Fruit fly (Drosophila melanogaster) whole organism, embryonic: ENCODE data around the gene Caper.

Source experiments
- Adf1 ChIP-seq: fragments of 200-800 bp; sonication (Bioruptor generic); IDR thresholded peaks from 2 replicates; pipeline ENCODE4 v1.3.6; 2022; ENCODE audit warnings: missing biosample characterization, missing genetic modification characterization
- Atf6 ChIP-seq: fragments of 200-800 bp; sonication (Bioruptor generic); IDR thresholded peaks from 2 replicates; pipeline ENCODE4 v1.3.6; 2022; ENCODE audit warnings: missing biosample characterization, missing genetic modification characterization
- B-H2 ChIP-seq: fragments of 200-800 bp; sonication (Bioruptor generic); optimal IDR thresholded peaks from 2 replicates; lab custom pipeline; 2018; ENCODE audit warnings: missing biosample characterization, mild to moderate bottlenecking, missing genetic modification characterization
- Bgb ChIP-seq: fragments of 200-800 bp; sonication (Bioruptor generic); IDR thresholded peaks from 2 replicates; pipeline ENCODE4 v1.3.6; 2022; ENCODE audit warnings: missing biosample characterization, missing genetic modification characterization; ENCODE audit not compliant: partially characterized antibody
- C15 ChIP-seq: fragments of 200-800 bp; sonication (Bioruptor generic); IDR thresholded peaks from 3 replicates; pipeline ENCODE4 v1.3.6; 2022; ENCODE audit warnings: missing biosample characterization, missing genetic modification characterization
- CG10979 ChIP-seq: fragments of 200-800 bp; sonication (Bioruptor generic); optimal IDR thresholded peaks from 2 replicates; lab custom pipeline; 2018; ENCODE audit warnings: missing biosample characterization, mild to moderate bottlenecking, missing genetic modification characterization, moderate library complexity
- CG11247 ChIP-seq: fragments of 200-800 bp; sonication (Bioruptor generic); IDR thresholded peaks from 2 replicates; pipeline ENCODE4 v1.3.6; 2022; ENCODE audit warnings: missing biosample characterization, missing genetic modification characterization
- CG12659 ChIP-seq: fragments of 200-800 bp; sonication (Bioruptor generic); optimal IDR thresholded peaks from 3 replicates; lab custom pipeline; 2017; ENCODE audit warnings: mild to moderate bottlenecking, missing biosample characterization, missing genetic modification reagents, missing genetic modification characterization
- CG13424 ChIP-seq: fragments of 200-800 bp; sonication (Bioruptor generic); optimal IDR thresholded peaks from 2 replicates; lab custom pipeline; 2019; ENCODE audit warnings: missing biosample characterization, mild to moderate bottlenecking, missing genetic modification characterization, moderate library complexity
- CG15073 ChIP-seq: fragments of 200-800 bp; sonication (Bioruptor generic); optimal IDR thresholded peaks from 2 replicates; lab custom pipeline; 2016; ENCODE audit warnings: missing biosample characterization, missing genetic modification characterization
- CG17328 ChIP-seq: fragments of 200-800 bp; sonication (Bioruptor generic); IDR thresholded peaks from 2 replicates; pipeline ENCODE4 v1.3.6; 2022; ENCODE audit warnings: missing biosample characterization, missing genetic modification characterization
- CG17568 ChIP-seq: fragments of 200-800 bp; sonication (Bioruptor generic); optimal IDR thresholded peaks from 2 replicates; lab custom pipeline; 2018; ENCODE audit warnings: missing biosample characterization, mild to moderate bottlenecking, missing genetic modification characterization, moderate library complexity
- CG1792 ChIP-seq: fragments of 200-800 bp; sonication (Bioruptor generic); optimal IDR thresholded peaks from 2 replicates; lab custom pipeline; 2016; ENCODE audit warnings: missing biosample characterization, missing genetic modification characterization
- CG18011 ChIP-seq: fragments of 200-800 bp; sonication (Bioruptor generic); optimal IDR thresholded peaks from 2 replicates; lab custom pipeline; 2017; ENCODE audit warnings: missing biosample characterization, missing genetic modification characterization, mild to moderate bottlenecking, moderate library complexity, missing genotype
- CG2889 ChIP-seq: fragments of 200-800 bp; sonication (Bioruptor generic); IDR thresholded peaks from 3 replicates; pipeline ENCODE4 v1.3.6; 2022; ENCODE audit warnings: missing biosample characterization, missing genetic modification characterization
- CG31224 ChIP-seq: fragments of 200-800 bp; sonication (Bioruptor generic); IDR thresholded peaks from 2 replicates; pipeline ENCODE4 v1.3.6; 2022; ENCODE audit warnings: missing biosample characterization, missing genetic modification characterization
- CG3281 ChIP-seq: fragments of 200-800 bp; sonication (Bioruptor generic); optimal IDR thresholded peaks from 3 replicates; lab custom pipeline; 2017; ENCODE audit warnings: missing biosample characterization, mild to moderate bottlenecking, missing genetic modification characterization
- CG34376 ChIP-seq: fragments of 200-800 bp; sonication (Bioruptor generic); optimal IDR thresholded peaks from 2 replicates; lab custom pipeline; 2018; ENCODE audit warnings: missing biosample characterization, mild to moderate bottlenecking, missing genetic modification characterization
- CG5953 ChIP-seq: fragments of 200-800 bp; sonication (Bioruptor generic); IDR thresholded peaks from 2 replicates; pipeline ENCODE4 v1.3.6; 2022; ENCODE audit warnings: missing biosample characterization, missing genetic modification characterization
- CG7987 ChIP-seq: fragments of 200-800 bp; sonication (Bioruptor generic); optimal IDR thresholded peaks from 2 replicates; lab custom pipeline; 2018; ENCODE audit warnings: missing biosample characterization, mild to moderate bottlenecking, missing genetic modification characterization, moderate library complexity
- CG8089 ChIP-seq: fragments of 200-800 bp; sonication (Bioruptor generic); optimal IDR thresholded peaks from 3 replicates; lab custom pipeline; 2016; ENCODE audit warnings: missing biosample characterization, missing genetic modification characterization
- CHES-1-like ChIP-seq: fragments of 200-800 bp; sonication (Bioruptor generic); optimal IDR thresholded peaks from 2 replicates; lab custom pipeline; 2016; ENCODE audit warnings: missing biosample characterization, missing genetic modification characterization
- Deaf1 ChIP-seq: fragments of 200-800 bp; optimal IDR thresholded peaks from 3 replicates; lab custom pipeline; 2019; ENCODE audit warnings: missing biosample characterization, mild to moderate bottlenecking, missing genetic modification characterization, moderate library complexity
- Dek ChIP-seq: fragments of 200-800 bp; sonication (Bioruptor generic); optimal IDR thresholded peaks from 3 replicates; lab custom pipeline; 2019; ENCODE audit warnings: missing biosample characterization, mild to moderate bottlenecking, missing genetic modification characterization, moderate library complexity
- Dip2 ChIP-seq: fragments of 200-800 bp; sonication (Bioruptor generic); IDR thresholded peaks from 2 replicates; pipeline ENCODE4 v1.3.6; 2022; ENCODE audit warnings: missing biosample characterization, missing genetic modification characterization
- Dref ChIP-seq: fragments of 200-800 bp; sonication (Bioruptor generic); IDR thresholded peaks from 2 replicates; pipeline ENCODE4 v1.3.6; 2022; ENCODE audit warnings: missing biosample characterization, missing genetic modification characterization
- ERR ChIP-seq: fragments of 200-800 bp; sonication (Bioruptor generic); optimal IDR thresholded peaks from 2 replicates; lab custom pipeline; 2016; ENCODE audit warnings: missing biosample characterization, missing genetic modification characterization
- Ets65A ChIP-seq: fragments of 200-800 bp; sonication (Bioruptor generic); peaks from one replicate; lab custom pipeline; 2016; ENCODE audit warnings: missing biosample characterization, missing genetic modification characterization
- Myb ChIP-seq: fragments of 200-800 bp; sonication (Bioruptor generic); optimal IDR thresholded peaks from 2 replicates; lab custom pipeline; 2016; ENCODE audit warnings: missing biosample characterization, missing genetic modification characterization
- NC2β ChIP-seq: fragments of 200-800 bp; sonication (Bioruptor generic); optimal IDR thresholded peaks from 2 replicates; lab custom pipeline; 2016; ENCODE audit warnings: missing biosample characterization, missing genetic modification characterization
- Pdp1 ChIP-seq, 2 experiments: fragments of 200-800 bp; sonication (Bioruptor generic); optimal IDR thresholded peaks; 3 replicates each; lab custom pipeline; 2016; ENCODE audit warnings: missing biosample characterization in 2 of 2, missing genetic modification characterization in 2 of 2, mild to moderate bottlenecking in 1 of 2, moderate library complexity in 1 of 2
- Six4 ChIP-seq: fragments of 200-800 bp; sonication (Bioruptor generic); optimal IDR thresholded peaks from 2 replicates; lab custom pipeline; 2016; ENCODE audit warnings: missing biosample characterization, missing genetic modification characterization
- Sry-δ ChIP-seq: fragments of 200-800 bp; sonication (Bioruptor generic); optimal IDR thresholded peaks from 2 replicates; lab custom pipeline; 2016; ENCODE audit warnings: missing biosample characterization, missing genetic modification characterization
- Tbp ChIP-seq: fragments of >200 bp; optimal IDR thresholded peaks from 2 replicates; lab custom pipeline; 2018; ENCODE audit warnings: missing biosample characterization, missing genetic modification characterization
- Trl ChIP-seq, 3 experiments: fragments of >200 bp in 2 of 3; fragments of 200-800 bp in 1 of 3; sonication (Bioruptor generic) in 1 of 3; optimal IDR thresholded peaks; 2 replicates in 1 of 3; 3 replicates in 2 of 3; lab custom pipeline; 2016 to 2017; ENCODE audit warnings: missing biosample characterization in 1 of 3, missing genetic modification characterization in 1 of 3
- Vsx1 ChIP-seq: fragments of 200-800 bp; sonication (Bioruptor generic); optimal IDR thresholded peaks from 2 replicates; lab custom pipeline; 2017; ENCODE audit warnings: missing biosample characterization, mild to moderate bottlenecking, missing genetic modification characterization, missing genetic modification reagents
- ara ChIP-seq: fragments of 200-800 bp; sonication (Bioruptor generic); IDR thresholded peaks from 2 replicates; pipeline ENCODE4 v1.3.6; 2022; ENCODE audit warnings: missing biosample characterization, missing genetic modification characterization
- cg ChIP-seq: fragments of 200-800 bp; sonication (Bioruptor generic); optimal IDR thresholded peaks from 3 replicates; lab custom pipeline; 2019; ENCODE audit warnings: missing biosample characterization, mild to moderate bottlenecking, missing genetic modification characterization, moderate library complexity
- dysf ChIP-seq: fragments of 200-800 bp; sonication (Bioruptor generic); IDR thresholded peaks from 3 replicates; pipeline ENCODE4 v1.3.6; 2022; ENCODE audit warnings: missing biosample characterization, missing genetic modification characterization
- esg ChIP-seq: fragments of 200-800 bp; sonication (Bioruptor generic); conservative IDR thresholded peaks from 2 replicates; pipeline ENCODE4 v1.3.6; 2022; ENCODE audit warnings: missing biosample characterization, missing genetic modification characterization
- jigr1 ChIP-seq: fragments of 200-800 bp; sonication (Bioruptor generic); IDR thresholded peaks from 3 replicates; pipeline ENCODE4 v1.3.6; 2022; ENCODE audit warnings: missing biosample characterization, missing genetic modification characterization
- pum ChIP-seq: fragments of 200-800 bp; sonication (Bioruptor generic); optimal IDR thresholded peaks from 2 replicates; lab custom pipeline; 2016; ENCODE audit warnings: missing biosample characterization, missing genetic modification characterization
- pzg ChIP-seq: fragments of 200-800 bp; sonication (Bioruptor generic); optimal IDR thresholded peaks from 3 replicates; lab custom pipeline; 2018; ENCODE audit warnings: missing biosample characterization, mild to moderate bottlenecking, missing genetic modification characterization, moderate library complexity
- rib ChIP-seq: fragments of 200-800 bp; sonication (Bioruptor generic); IDR thresholded peaks from 2 replicates; pipeline ENCODE4 v1.3.6; 2022; ENCODE audit warnings: missing biosample characterization, missing genetic modification characterization
- sd ChIP-seq: fragments of 200-800 bp; sonication (Bioruptor generic); optimal IDR thresholded peaks from 3 replicates; lab custom pipeline; 2018; ENCODE audit warnings: missing biosample characterization, mild to moderate bottlenecking, missing genetic modification characterization, moderate library complexity
- sens ChIP-seq: fragments of 200-800 bp; sonication (Bioruptor generic); peaks from one replicate; lab custom pipeline; 2016; ENCODE audit warnings: missing biosample characterization, missing genetic modification characterization
- sima ChIP-seq: fragments of 200-800 bp; sonication (Bioruptor generic); optimal IDR thresholded peaks from 2 replicates; lab custom pipeline; 2016; ENCODE audit warnings: missing biosample characterization, missing genetic modification characterization
- sisA ChIP-seq: fragments of 200-800 bp; sonication (Bioruptor generic); IDR thresholded peaks from 2 replicates; pipeline ENCODE4 v1.3.6; 2022; ENCODE audit warnings: missing biosample characterization, missing genetic modification characterization
- slbo ChIP-seq: fragments of 200-800 bp; sonication (Bioruptor generic); IDR thresholded peaks from 2 replicates; pipeline ENCODE4 v1.3.6; 2022; ENCODE audit warnings: missing biosample characterization, missing genetic modification characterization
- sqz ChIP-seq: fragments of 200-800 bp; sonication (Bioruptor generic); optimal IDR thresholded peaks from 3 replicates; lab custom pipeline; 2018; ENCODE audit warnings: missing biosample characterization, mild to moderate bottlenecking, missing genetic modification characterization
- tin ChIP-seq: fragments of 200-800 bp; sonication (Bioruptor generic); optimal IDR thresholded peaks from 3 replicates; lab custom pipeline; 2016; ENCODE audit warnings: missing biosample characterization, missing genetic modification characterization

The Caper gene

DNA sequence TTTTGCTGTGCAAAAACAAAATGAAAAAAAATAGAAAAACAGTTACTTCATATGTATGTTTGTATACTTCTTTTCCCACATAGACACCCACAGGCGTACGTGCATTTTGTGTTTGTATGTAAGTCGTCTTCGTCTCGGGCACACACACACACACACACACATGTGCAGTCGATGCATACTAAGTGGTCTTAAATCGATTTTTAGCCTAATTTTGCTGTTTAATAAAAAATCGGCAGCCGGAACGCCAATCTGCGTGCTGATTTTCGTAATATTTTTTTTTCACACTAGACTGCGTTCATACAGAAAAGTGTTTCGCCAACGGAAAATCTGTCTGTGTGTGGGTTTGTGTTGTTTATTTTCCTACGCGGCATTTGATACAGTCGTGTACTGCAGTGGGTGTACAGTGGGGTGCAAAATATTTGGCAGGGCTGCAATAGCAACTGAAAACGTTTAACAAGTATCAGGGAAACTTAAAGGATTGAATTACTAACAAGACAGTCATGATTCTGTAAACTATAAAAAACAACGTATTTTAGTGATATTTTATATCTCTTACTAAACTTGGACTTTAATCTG lies 667 bp downstream of the Caper start (continued):
- TF ChIP-seq tin (GFP tag; lab: Kevin White, UChicago): no peak
- peak; percentile 54 for TF ChIP-seq CG17328 (GFP tag; lab: Robert Waterston, UW)
- peak; percentile 32; the same call in 1 of the 2 replicates for TF ChIP-seq sisA (GFP tag; lab: Robert Waterston, UW)
- TF ChIP-seq Deaf1 (tag; lab: Kevin White, UChicago): peak; percentile 5
- TF ChIP-seq Pdp1 (GFP tag; optimal IDR thresholded peaks at IDR 0.05; lab: Kevin White, UChicago): peak; percentile 25 to 34
- no peak for TF ChIP-seq CG5953
- TF ChIP-seq CHES-1-like (GFP tag; lab: Kevin White, UChicago): peak; percentile 6
- peak; percentile 24 for TF ChIP-seq CG13424
- no peak for TF ChIP-seq CG31224 (GFP tag; lab: Robert Waterston, UW)
- TF ChIP-seq Ets65A: no peak
- TF ChIP-seq C15 (GFP tag; lab: Robert Waterston, UW): no peak
- no peak for TF ChIP-seq Tbp (GFP tag; lab: Kevin White, UChicago)
- TF ChIP-seq Dip2 (GFP tag; lab: Robert Waterston, UW): no peak
- peak; percentile 16 for TF ChIP-seq CG8089 (GFP tag; lab: Kevin White, UChicago)
- TF ChIP-seq Sry-δ (GFP tag; lab: Kevin White, UChicago): no peak
- TF ChIP-seq dysf (GFP tag; lab: Robert Waterston, UW): no peak
- TF ChIP-seq sd (tag; lab: Kevin White, UChicago): peak; percentile 47
- TF ChIP-seq CG1792 (GFP tag; lab: Kevin White, UChicago): peak; percentile 27
- TF ChIP-seq CG12659 (GFP tag; lab: Kevin White, UChicago): peak; percentile 18
- no peak for TF ChIP-seq Six4 (GFP tag; lab: Kevin White, UChicago)
- TF ChIP-seq ERR (GFP tag; lab: Kevin White, UChicago): peak; percentile 32
- no peak for TF ChIP-seq esg (GFP tag; lab: Robert Waterston, UW)
- TF ChIP-seq Trl (optimal IDR thresholded peaks at IDR 0.05; lab: Kevin White, UChicago): no peak
- TF ChIP-seq Trl (GFP tag; optimal IDR thresholded peaks at IDR 0.05; lab: Kevin White, UChicago): no peak
- TF ChIP-seq Dref (GFP tag; lab: Robert Waterston, UW): no peak
- peak; percentile 74 for TF ChIP-seq slbo (GFP tag; lab: Robert Waterston, UW)
- TF ChIP-seq cg (GFP tag; lab: Kevin White, UChicago): peak; percentile 97
- TF ChIP-seq CG17568: peak; percentile 8
- peak; percentile 100 for TF ChIP-seq CG15073
- peak; percentile 45 for TF ChIP-seq CG10979 (tag; lab: Kevin White, UChicago)
- peak; percentile 23 for TF ChIP-seq CG34376
- TF ChIP-seq B-H2 (GFP tag; lab: Kevin White, UChicago): peak; percentile 43
- no peak for TF ChIP-seq CG2889
- TF ChIP-seq ara (GFP tag; lab: Robert Waterston, UW): no peak
- TF ChIP-seq sima (GFP tag; lab: Kevin White, UChicago): no peak
- TF ChIP-seq pzg: no peak
- TF ChIP-seq sqz: peak; percentile 50
- TF ChIP-seq pum (GFP tag; lab: Kevin White, UChicago): peak; percentile 14
- peak; percentile 18 for TF ChIP-seq CG3281 (GFP tag; lab: Kevin White, UChicago)
- TF ChIP-seq NC2β (GFP tag; lab: Kevin White, UChicago): no peak
- TF ChIP-seq Myb (GFP tag; lab: Kevin White, UChicago): no peak
- TF ChIP-seq CG18011 (GFP tag; lab: Kevin White, UChicago): no peak
- TF ChIP-seq sens: peak; percentile 92
- TF ChIP-seq jigr1 (GFP tag; lab: Robert Waterston, UW): no peak
- TF ChIP-seq Bgb (GFP tag; lab: Robert Waterston, UW): peak; percentile 19; the same call in 1 of the 2 replicates
- no peak for TF ChIP-seq CG11247 (GFP tag; lab: Robert Waterston, UW)
- TF ChIP-seq Dek (tag; lab: Kevin White, UChicago): peak; percentile 18
- TF ChIP-seq Adf1 (GFP tag; lab: Robert Waterston, UW): peak; percentile 20; the same call in 1 of the 2 replicates
- TF ChIP-seq Vsx1 (GFP tag; lab: Kevin White, UChicago): peak; percentile 28
- peak; percentile 62 for TF ChIP-seq Atf6 (GFP tag; lab: Robert Waterston, UW)
- TF ChIP-seq CG7987 (GFP tag; lab: Kevin White, UChicago): peak; percentile 12
- TF ChIP-seq rib (GFP tag; lab: Robert Waterston, UW): peak; percentile 40; the same call in 1 of the 2 replicates
